Worm (Caenorhabditis elegans) whole organism, early embryonic: ENCODE data around the gene F53A9.7.

ENCODE experiments used
- B0310.2 ChIP-seq: sonication (generic microtip); optimal IDR thresholded peaks from 2 replicates; lab custom pipeline; 2016; ENCODE audit warnings: mild to moderate bottlenecking, missing genetic modification characterization, missing compliant biosample characterization
- ama-1 ChIP-seq: fragments of 150-350 bp; optimal IDR thresholded peaks from 2 replicates; lab custom pipeline; 2014
- ceh-13 ChIP-seq: fragments of 200-800 bp; sonication (Bioruptor generic); optimal IDR thresholded peaks from 2 replicates; lab custom pipeline; 2018; ENCODE audit warnings: mild to moderate bottlenecking, missing genetic modification characterization, missing compliant biosample characterization
- ceh-36 ChIP-seq: sonication (generic microtip); optimal IDR thresholded peaks from 2 replicates; lab custom pipeline; 2016; ENCODE audit warnings: missing genetic modification characterization, inconsistent platforms, missing compliant biosample characterization
- hnd-1 ChIP-seq: sonication (generic microtip); optimal IDR thresholded peaks from 2 replicates; lab custom pipeline; 2016; ENCODE audit warnings: missing genetic modification characterization, missing compliant biosample characterization
- sea-1 ChIP-seq: fragments of 200-800 bp; sonication (Bioruptor generic); conservative IDR thresholded peaks from 2 replicates; pipeline ENCODE4 v1.3.6; 2022; ENCODE audit warnings: missing genetic modification characterization, missing compliant biosample characterization
- tbx-11 ChIP-seq: fragments of 200-800 bp; sonication (Bioruptor generic); IDR thresholded peaks from 2 replicates; pipeline ENCODE4 v1.3.6; 2022; ENCODE audit warnings: missing genetic modification characterization, missing compliant biosample characterization

DNA sequence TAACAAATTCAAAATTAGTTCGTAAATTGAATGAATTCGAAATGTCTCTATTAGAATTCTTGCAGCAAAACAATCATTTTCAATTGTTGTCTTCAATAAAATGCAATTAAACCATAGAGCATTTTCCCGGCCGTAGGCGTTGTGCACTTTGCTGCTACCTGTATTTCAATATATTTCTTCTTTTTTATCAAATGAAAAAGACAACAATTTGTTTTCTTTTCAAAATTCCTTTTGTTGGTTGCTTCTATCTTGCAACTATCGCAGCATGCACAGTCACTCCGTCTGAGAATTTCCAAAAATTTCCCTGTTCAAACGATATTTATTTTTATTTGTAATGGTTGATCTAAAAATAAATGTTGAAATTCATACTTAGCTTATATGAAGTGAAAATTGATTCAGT is 41.6 kb downstream of the F53A9.7 start:
- no peak for TF ChIP-seq sea-1
- TF ChIP-seq ceh-36 (tag; lab: Kevin White, UChicago), result no peak
- TF ChIP-seq ceh-13, result no peak
- TF ChIP-seq ama-1 (lab: Kevin White, UChicago), result no peak
- TF ChIP-seq tbx-11 (GFP tag; lab: Robert Waterston, UW), result no peak
- no peak for TF ChIP-seq B0310.2 (tag; lab: Kevin White, UChicago)
- no peak for TF ChIP-seq hnd-1
